Fruit fly (Drosophila melanogaster): ENCODE data around the gene Ndf.
A peak's percentile ranks its signal among the peaks of the same experiment; 100 is the strongest.

Ndf gene

dm6 chr2L:10003593-10003992 lies at the start of gene Ndf:
TSS of gene Ndf (plus strand) at chr2L:10003832.
- TF ChIP-seq EcR (GFP tag; optimal IDR thresholded peaks at IDR 0.05): no peak
- TF ChIP-seq CG8478 (optimal IDR thresholded peaks at IDR 0.05): no peak
- TF ChIP-seq Dll (optimal IDR thresholded peaks at IDR 0.05): no peak
- no peak for TF ChIP-seq pan (optimal IDR thresholded peaks at IDR 0.05)
- TF ChIP-seq usp (GFP tag; optimal IDR thresholded peaks at IDR 0.05): no peak
- TF ChIP-seq psq (optimal IDR thresholded peaks at IDR 0.05): no peak

- TF ChIP-seq usp (GFP tag; optimal IDR thresholded peaks at IDR 0.05) (no peak), psq (optimal IDR thresholded peaks at IDR 0.05) (no peak), pan (optimal IDR thresholded peaks at IDR 0.05) (no peak), CG8478 (optimal IDR thresholded peaks at IDR 0.05) (no peak), Dll (optimal IDR thresholded peaks at IDR 0.05) (no peak), EcR (GFP tag; optimal IDR thresholded peaks at IDR 0.05) (no peak)
Measured at dm6 chr2L:9954119-9954518, 49.5 kb upstream of the Ndf start, which contains the start of the genes CG13126 and CG4709. TSS of gene CG13126 (minus strand) at chr2L:9954181. TSS of gene CG4709 (plus strand) at chr2L:9954325.

- TF ChIP-seq CG8478 (optimal IDR thresholded peaks at IDR 0.05) (no peak), EcR (GFP tag; optimal IDR thresholded peaks at IDR 0.05) (no peak), Dll (optimal IDR thresholded peaks at IDR 0.05) (no peak), usp (GFP tag; optimal IDR thresholded peaks at IDR 0.05) (no peak), pan (optimal IDR thresholded peaks at IDR 0.05) (no peak), psq (optimal IDR thresholded peaks at IDR 0.05) (no peak)
Measured at dm6 chr2L:9954696-9955095, 48.9 kb upstream of the Ndf start.

dm6 chr2L:9956993-9957652 lies 46.5 kb upstream of the Ndf start, which contains the start of the genes CG4658 and CG5846:
TSS of gene CG4658 (plus strand) at chr2L:9957132.
TSS of gene CG5846 (minus strand) at chr2L:9957237.
- TF ChIP-seq pan (optimal IDR thresholded peaks at IDR 0.05) (peak; percentile 96), usp (GFP tag; optimal IDR thresholded peaks at IDR 0.05) (no peak), EcR (GFP tag; optimal IDR thresholded peaks at IDR 0.05) (no peak)

- TF ChIP-seq Dll (optimal IDR thresholded peaks at IDR 0.05): no peak
- TF ChIP-seq pan (optimal IDR thresholded peaks at IDR 0.05): no peak
- no peak for TF ChIP-seq usp (GFP tag; optimal IDR thresholded peaks at IDR 0.05)
- TF ChIP-seq CG8478 (optimal IDR thresholded peaks at IDR 0.05): no peak
- TF ChIP-seq psq (optimal IDR thresholded peaks at IDR 0.05): no peak
- no peak for TF ChIP-seq EcR (GFP tag; optimal IDR thresholded peaks at IDR 0.05)
Measured at dm6 chr2L:9960758-9961157, 42.9 kb upstream of the Ndf start.

- no peak for TF ChIP-seq psq (optimal IDR thresholded peaks at IDR 0.05)
- TF ChIP-seq pan (optimal IDR thresholded peaks at IDR 0.05): no peak
- no peak for TF ChIP-seq CG8478 (optimal IDR thresholded peaks at IDR 0.05)
- TF ChIP-seq Dll (optimal IDR thresholded peaks at IDR 0.05): no peak
- no peak for TF ChIP-seq EcR (GFP tag; optimal IDR thresholded peaks at IDR 0.05)
- no peak for TF ChIP-seq usp (GFP tag; optimal IDR thresholded peaks at IDR 0.05)
Measured at dm6 chr2L:9963603-9964042, 40.0 kb upstream of the Ndf start, which contains the start of gene CG5850. TSS of gene CG5850 (minus strand) at chr2L:9963949.

- TF ChIP-seq pan (optimal IDR thresholded peaks at IDR 0.05) (no peak), EcR (GFP tag; optimal IDR thresholded peaks at IDR 0.05) (no peak), psq (optimal IDR thresholded peaks at IDR 0.05) (no peak), usp (GFP tag; optimal IDR thresholded peaks at IDR 0.05) (no peak), CG8478 (optimal IDR thresholded peaks at IDR 0.05) (no peak), Dll (optimal IDR thresholded peaks at IDR 0.05) (no peak)
Measured at dm6 chr2L:9966983-9967737, 36.5 kb upstream of the Ndf start, which contains the start of the genes Dref and RpL13. TSS of gene Dref (minus strand) at chr2L:9967229. TSS of gene RpL13 (plus strand) at chr2L:9967313.

- TF ChIP-seq pan (optimal IDR thresholded peaks at IDR 0.05): no peak
- TF ChIP-seq usp (GFP tag; optimal IDR thresholded peaks at IDR 0.05): no peak
- no peak for TF ChIP-seq CG8478 (optimal IDR thresholded peaks at IDR 0.05)
- no peak for TF ChIP-seq psq (optimal IDR thresholded peaks at IDR 0.05)
- TF ChIP-seq EcR (GFP tag; optimal IDR thresholded peaks at IDR 0.05): no peak
- TF ChIP-seq Dll (optimal IDR thresholded peaks at IDR 0.05): no peak
Measured at dm6 chr2L:9968201-9968727, 35.4 kb upstream of the Ndf start.

- TF ChIP-seq usp (GFP tag; optimal IDR thresholded peaks at IDR 0.05) (no peak), psq (optimal IDR thresholded peaks at IDR 0.05) (no peak)
Measured at dm6 chr2L:9972624-9973023, 31.0 kb upstream of the Ndf start.

- TF ChIP-seq CG8478 (optimal IDR thresholded peaks at IDR 0.05): no peak
- TF ChIP-seq EcR (GFP tag; optimal IDR thresholded peaks at IDR 0.05): no peak
Measured at dm6 chr2L:9981809-9982208, 21.8 kb upstream of the Ndf start.

dm6 chr2L:9982516-9982915 lies 21.1 kb upstream of the Ndf start:
- no peak for TF ChIP-seq usp (GFP tag; optimal IDR thresholded peaks at IDR 0.05)
- TF ChIP-seq pan (optimal IDR thresholded peaks at IDR 0.05): no peak
- no peak for TF ChIP-seq CG8478 (optimal IDR thresholded peaks at IDR 0.05)
- TF ChIP-seq EcR (GFP tag; optimal IDR thresholded peaks at IDR 0.05): no peak
- no peak for TF ChIP-seq Dll (optimal IDR thresholded peaks at IDR 0.05)
- no peak for TF ChIP-seq psq (optimal IDR thresholded peaks at IDR 0.05)

- TF ChIP-seq Dll (optimal IDR thresholded peaks at IDR 0.05) (no peak), usp (GFP tag; optimal IDR thresholded peaks at IDR 0.05) (no peak), EcR (GFP tag; optimal IDR thresholded peaks at IDR 0.05) (no peak), psq (optimal IDR thresholded peaks at IDR 0.05) (no peak), pan (optimal IDR thresholded peaks at IDR 0.05) (no peak), CG8478 (optimal IDR thresholded peaks at IDR 0.05) (no peak)
Measured at dm6 chr2L:9984078-9984772, 19.4 kb upstream of the Ndf start, which contains the start of gene bib. TSS of gene bib (plus strand) at chr2L:9984645.

All from whole organism.